Fruit fly (Drosophila melanogaster): ENCODE data around the gene CG31776.

Gene CG31776

DNA sequence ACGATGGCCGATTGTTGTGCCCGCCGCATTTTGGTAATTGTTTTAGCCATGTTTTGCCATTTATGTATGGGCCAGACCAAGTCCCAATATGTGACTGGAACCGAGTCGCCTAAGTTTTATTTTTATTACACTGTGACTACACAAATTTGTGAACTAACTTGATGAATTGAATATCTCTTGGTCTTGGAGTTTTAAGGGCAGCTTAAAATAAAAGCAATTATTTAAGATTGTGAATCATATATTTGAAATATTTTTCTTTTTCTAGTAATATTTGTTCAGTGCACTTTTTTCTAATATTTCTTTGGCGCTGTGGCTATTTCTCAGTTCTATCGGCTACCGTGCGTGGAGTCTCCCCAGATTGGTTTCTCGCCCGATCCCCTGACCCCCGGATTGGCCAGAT lies 23.5 kb downstream of the CG31776 start:
- TF ChIP-seq insv (optimal IDR thresholded peaks at IDR 0.05) (no peak), psq (optimal IDR thresholded peaks at IDR 0.05) (no peak), Sin3A (optimal IDR thresholded peaks at IDR 0.05) (no peak), h (optimal IDR thresholded peaks at IDR 0.05) (no peak), Myc (optimal IDR thresholded peaks at IDR 0.05) (no peak), ttk (optimal IDR thresholded peaks at IDR 0.05) (no peak)

DNA sequence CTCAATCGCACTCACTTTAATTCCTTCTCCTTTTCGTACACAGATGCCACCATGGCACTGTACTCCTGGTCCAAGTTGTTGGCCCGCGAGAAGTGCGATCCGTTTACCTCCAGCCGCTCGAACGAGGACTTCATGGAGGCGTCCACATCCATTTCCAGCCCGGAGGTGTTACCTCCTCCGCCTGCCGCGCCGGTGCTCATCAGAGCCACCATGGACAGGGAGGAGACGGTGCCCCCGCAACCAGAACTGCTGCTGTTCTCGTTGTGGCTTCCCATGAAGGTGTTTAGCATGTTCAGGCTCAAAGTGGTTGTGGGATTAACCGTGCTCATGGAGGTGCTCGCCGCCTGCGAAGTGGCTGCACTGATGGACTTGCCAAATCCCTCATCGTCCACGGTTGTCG lies 25.5 kb downstream of the CG31776 start:
- TF ChIP-seq ttk (optimal IDR thresholded peaks at IDR 0.05) (no peak), Sin3A (optimal IDR thresholded peaks at IDR 0.05) (no peak), psq (optimal IDR thresholded peaks at IDR 0.05) (no peak), Myc (optimal IDR thresholded peaks at IDR 0.05) (no peak), h (optimal IDR thresholded peaks at IDR 0.05) (no peak), insv (optimal IDR thresholded peaks at IDR 0.05) (no peak)

dm6 chr2L:3504851-3505250 lies 34.9 kb downstream of the CG31776 start:
- TF ChIP-seq ttk (optimal IDR thresholded peaks at IDR 0.05) (no peak), h (optimal IDR thresholded peaks at IDR 0.05) (no peak), psq (optimal IDR thresholded peaks at IDR 0.05) (no peak), Myc (optimal IDR thresholded peaks at IDR 0.05) (no peak), insv (optimal IDR thresholded peaks at IDR 0.05) (no peak), Sin3A (optimal IDR thresholded peaks at IDR 0.05) (no peak)

DNA sequence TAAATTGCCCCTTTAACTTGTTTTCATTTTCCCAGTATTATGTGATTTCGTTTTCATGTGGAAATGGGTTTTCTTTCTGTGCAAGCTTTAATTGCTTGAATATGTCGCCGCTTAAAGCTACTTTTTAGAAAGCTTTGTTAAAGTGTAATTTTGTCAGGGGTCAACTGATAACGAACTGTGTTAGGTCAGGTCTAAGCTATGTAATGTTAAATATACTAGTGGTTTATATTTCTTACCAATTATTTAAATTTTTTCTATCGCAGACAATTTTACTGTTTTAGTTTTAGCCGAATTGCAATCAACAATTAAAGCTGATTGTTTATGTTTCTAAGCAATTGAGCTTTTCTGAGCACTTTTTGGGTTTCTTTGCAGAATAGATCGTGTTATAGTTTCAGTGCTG lies 36.3 kb downstream of the CG31776 start:
- TF ChIP-seq Sin3A (optimal IDR thresholded peaks at IDR 0.05) (no peak), h (optimal IDR thresholded peaks at IDR 0.05) (no peak), Myc (optimal IDR thresholded peaks at IDR 0.05) (no peak), insv (optimal IDR thresholded peaks at IDR 0.05) (no peak), ttk (optimal IDR thresholded peaks at IDR 0.05) (no peak), psq (optimal IDR thresholded peaks at IDR 0.05) (no peak)

- TF ChIP-seq psq (optimal IDR thresholded peaks at IDR 0.05) = no peak
- no peak for TF ChIP-seq Myc (optimal IDR thresholded peaks at IDR 0.05)
- TF ChIP-seq h (optimal IDR thresholded peaks at IDR 0.05) = no peak
- TF ChIP-seq ttk (optimal IDR thresholded peaks at IDR 0.05) = no peak
- TF ChIP-seq Sin3A (optimal IDR thresholded peaks at IDR 0.05) = no peak
- no peak for TF ChIP-seq insv (optimal IDR thresholded peaks at IDR 0.05)
Measured at dm6 chr2L:3506806-3507205, 36.8 kb downstream of the CG31776 start.

DNA sequence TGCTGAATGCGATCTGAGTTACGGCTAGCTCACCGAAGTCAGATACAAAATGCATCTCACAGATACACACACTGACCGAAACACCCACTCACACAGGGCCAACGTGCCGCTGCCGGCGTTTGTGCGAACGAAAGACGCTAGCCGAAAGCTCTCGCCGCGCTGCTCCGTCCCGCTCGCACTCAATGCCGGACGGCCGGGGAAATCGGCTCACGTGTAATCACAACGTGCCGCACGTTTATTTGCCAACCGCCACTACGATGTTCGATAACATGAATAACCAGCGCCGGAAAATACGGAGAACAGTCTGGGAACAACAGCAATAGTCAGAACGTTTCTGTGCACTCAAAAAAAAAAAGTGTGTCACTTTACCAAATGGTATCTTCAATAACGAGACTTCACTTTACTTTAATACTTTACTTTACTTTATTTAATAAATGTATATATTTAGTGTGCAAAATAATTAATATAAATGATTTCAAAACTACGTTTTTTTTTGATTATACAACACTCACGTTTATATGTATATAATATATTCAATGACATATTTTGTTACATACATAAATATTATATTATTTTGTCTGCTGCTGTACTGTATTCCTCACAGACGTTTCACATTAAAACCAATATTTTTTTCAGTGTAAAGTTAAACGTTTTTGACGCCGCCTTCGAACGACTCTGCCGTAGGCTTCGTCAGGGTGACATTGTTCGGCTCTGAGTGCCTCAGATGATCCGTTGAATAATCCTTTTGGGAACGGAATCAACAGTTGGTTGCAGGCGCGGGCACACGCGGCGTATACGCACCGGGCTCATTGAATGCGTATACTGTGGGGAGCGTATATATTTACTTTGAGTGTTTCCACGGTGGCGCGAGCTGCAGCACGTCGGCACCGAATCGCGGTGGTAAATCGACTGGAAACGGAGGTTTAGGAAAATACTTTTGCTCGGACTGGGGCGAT lies 37.5 kb downstream of the CG31776 start, which contains the start of gene tim:
tim (minus strand) TSS at position 911 of the 956 bp plus-strand sequence.
- TF ChIP-seq psq (optimal IDR thresholded peaks at IDR 0.05) = no peak
- no peak for TF ChIP-seq insv (optimal IDR thresholded peaks at IDR 0.05)
- TF ChIP-seq ttk (optimal IDR thresholded peaks at IDR 0.05) = no peak
- TF ChIP-seq Myc (optimal IDR thresholded peaks at IDR 0.05) = no peak
- TF ChIP-seq h (optimal IDR thresholded peaks at IDR 0.05) = no peak
- no peak for TF ChIP-seq Sin3A (optimal IDR thresholded peaks at IDR 0.05)

DNA sequence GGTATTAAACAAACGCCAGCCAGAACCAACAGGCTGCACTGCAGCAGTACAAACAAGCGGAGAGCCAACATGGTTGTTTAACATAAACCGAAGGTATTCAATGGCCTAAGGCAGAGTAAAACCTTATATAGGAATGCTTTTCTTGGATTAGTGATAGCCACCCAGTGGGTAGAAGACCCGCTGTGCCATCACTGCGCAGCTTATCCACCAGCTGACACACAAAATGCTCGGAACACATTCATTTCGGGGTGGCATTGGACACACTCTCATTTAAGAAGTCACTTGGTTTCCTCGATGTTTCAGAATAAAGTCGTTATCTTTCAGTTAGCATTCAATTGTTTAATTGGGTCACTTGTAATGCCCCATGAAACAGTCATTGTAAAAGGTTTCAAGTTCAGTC lies 40.0 kb downstream of the CG31776 start, which contains the start of gene CG31954:
CG31954 (minus strand) TSS at position 101 of the 400 bp plus-strand sequence.
- TF ChIP-seq ttk (optimal IDR thresholded peaks at IDR 0.05) (no peak), Myc (optimal IDR thresholded peaks at IDR 0.05) (no peak), h (optimal IDR thresholded peaks at IDR 0.05) (no peak), insv (optimal IDR thresholded peaks at IDR 0.05) (no peak), Sin3A (optimal IDR thresholded peaks at IDR 0.05) (no peak), psq (optimal IDR thresholded peaks at IDR 0.05) (no peak)

DNA sequence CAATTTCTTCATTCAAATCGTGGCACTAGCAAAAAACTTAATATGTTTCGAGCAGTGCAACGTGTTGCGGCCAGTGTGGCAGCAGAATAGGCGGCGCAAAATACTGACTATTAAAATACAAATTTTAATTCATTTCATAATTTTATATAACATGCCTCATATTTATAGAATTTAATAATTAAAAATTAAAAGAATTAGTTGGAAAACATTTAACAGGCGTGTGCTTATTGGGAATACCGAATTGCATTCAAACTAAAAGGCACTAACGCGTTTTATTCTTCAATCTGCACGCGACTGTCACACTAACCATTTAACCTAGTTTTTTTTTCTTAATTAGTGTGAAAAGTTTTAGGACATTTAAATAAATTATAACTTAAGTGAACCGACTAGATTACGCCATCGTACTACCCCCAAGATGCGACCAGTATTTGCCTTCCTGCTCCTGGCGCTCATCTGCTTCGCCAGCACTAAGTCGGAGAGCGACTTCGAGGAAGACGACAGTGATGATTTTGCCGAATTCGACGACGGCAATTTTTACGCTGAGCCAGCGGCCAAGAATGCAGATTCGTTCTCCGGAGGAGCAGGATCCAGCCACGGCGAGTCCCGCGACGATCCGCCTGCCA lies 44.7 kb downstream of the CG31776 start, which contains the start of the genes LeuRS and CG17593:
LeuRS (minus strand) TSS at position 88 of the 623 bp plus-strand sequence.
CG17593 (plus strand) TSS at position 304 of the 623 bp plus-strand sequence.
- TF ChIP-seq insv (optimal IDR thresholded peaks at IDR 0.05) (no peak), Myc (optimal IDR thresholded peaks at IDR 0.05) (no peak), h (optimal IDR thresholded peaks at IDR 0.05) (no peak), ttk (optimal IDR thresholded peaks at IDR 0.05) (no peak), Sin3A (optimal IDR thresholded peaks at IDR 0.05) (no peak), psq (optimal IDR thresholded peaks at IDR 0.05) (no peak)

dm6 chr2L:3519551-3519950 lies 49.6 kb downstream of the CG31776 start, which contains the start of the genes CG3213 and CG8851:
TSS of gene CG3213 (minus strand) at chr2L:3519651.
TSS of gene CG8851 (plus strand) at chr2L:3519677.
- TF ChIP-seq Myc (optimal IDR thresholded peaks at IDR 0.05) = no peak
- TF ChIP-seq h (optimal IDR thresholded peaks at IDR 0.05) = no peak
- no peak for TF ChIP-seq Sin3A (optimal IDR thresholded peaks at IDR 0.05)
- TF ChIP-seq ttk (optimal IDR thresholded peaks at IDR 0.05) = no peak
- TF ChIP-seq psq (optimal IDR thresholded peaks at IDR 0.05) = no peak
- TF ChIP-seq insv (optimal IDR thresholded peaks at IDR 0.05) = no peak

Measured in Kc167 (cell line).